Worm (Caenorhabditis elegans) whole organism, late embryonic: ENCODE data around the gene srlf-12.

Experiments used
- K02D7.2 ChIP-seq: sonication (generic microtip); optimal IDR thresholded peaks from 2 replicates; lab custom pipeline; 2017; ENCODE audit warnings: mild to moderate bottlenecking, missing genetic modification characterization, missing compliant biosample characterization
- K09A11.1 ChIP-seq: sonication (generic microtip); optimal IDR thresholded peaks from 2 replicates; lab custom pipeline; 2017; ENCODE audit warnings: antibody characterized with exemption, mild to moderate bottlenecking, missing genetic modification characterization, missing compliant biosample characterization; ENCODE audit not compliant: insufficient read depth
- T23F11.4 ChIP-seq: fragments of 200-800 bp; sonication (Bioruptor generic); optimal IDR thresholded peaks from 2 replicates; lab custom pipeline; 2018; ENCODE audit warnings: mild to moderate bottlenecking, missing genetic modification characterization, missing compliant biosample characterization
- ahr-1 ChIP-seq: sonication (generic microtip); optimal IDR thresholded peaks from 2 replicates; lab custom pipeline; 2016; ENCODE audit warnings: missing genetic modification characterization, missing compliant biosample characterization
- ama-1 ChIP-seq: fragments of 150-350 bp; optimal IDR thresholded peaks from 2 replicates; lab custom pipeline; 2014
- ceh-14 ChIP-seq: sonication (generic microtip); optimal IDR thresholded peaks from 2 replicates; lab custom pipeline; 2016; ENCODE audit warnings: missing genotype, missing genetic modification characterization, missing compliant biosample characterization
- ceh-18 ChIP-seq: sonication (generic microtip); optimal IDR thresholded peaks from 2 replicates; lab custom pipeline; 2016; ENCODE audit warnings: missing genetic modification characterization, missing compliant biosample characterization
- ceh-30 ChIP-seq: fragments of 150-350 bp; optimal IDR thresholded peaks from 2 replicates; lab custom pipeline; 2014; ENCODE audit warnings: missing biosample characterization, missing genetic modification characterization
- ceh-48 ChIP-seq: sonication (generic microtip); optimal IDR thresholded peaks from 2 replicates; lab custom pipeline; 2016; ENCODE audit warnings: missing genetic modification characterization, inconsistent platforms, missing compliant biosample characterization
- ceh-9 ChIP-seq: sonication (generic microtip); optimal IDR thresholded peaks from 2 replicates; lab custom pipeline; 2016; ENCODE audit warnings: mild to moderate bottlenecking, missing genetic modification characterization, inconsistent platforms, missing compliant biosample characterization
- che-1 ChIP-seq: sonication (generic microtip); optimal IDR thresholded peaks from 2 replicates; lab custom pipeline; 2016; ENCODE audit warnings: mild to moderate bottlenecking, missing genetic modification characterization, missing compliant biosample characterization
- dmd-4 ChIP-seq: sonication (generic microtip); optimal IDR thresholded peaks from 2 replicates; lab custom pipeline; 2016; ENCODE audit warnings: borderline replicate concordance, missing genetic modification characterization, missing compliant biosample characterization
- elt-2 ChIP-seq: sonication (generic microtip); optimal IDR thresholded peaks from 2 replicates; lab custom pipeline; 2016; ENCODE audit warnings: missing genetic modification reagents, missing genetic modification characterization, missing compliant biosample characterization
- elt-4 ChIP-seq: sonication (generic microtip); optimal IDR thresholded peaks from 2 replicates; lab custom pipeline; 2016; ENCODE audit warnings: missing genetic modification characterization, missing compliant biosample characterization
- fkh-6 ChIP-seq: sonication (generic microtip); optimal IDR thresholded peaks from 2 replicates; lab custom pipeline; 2016; ENCODE audit warnings: missing genetic modification characterization, missing compliant biosample characterization
- gmeb-2 ChIP-seq: sonication (generic microtip); optimal IDR thresholded peaks from 2 replicates; lab custom pipeline; 2016; ENCODE audit warnings: missing genetic modification characterization, inconsistent platforms, missing compliant biosample characterization
- hlh-15 ChIP-seq: sonication (generic microtip); optimal IDR thresholded peaks from 2 replicates; lab custom pipeline; 2016; ENCODE audit warnings: missing genetic modification characterization, missing compliant biosample characterization
- hlh-6 ChIP-seq: sonication (generic microtip); optimal IDR thresholded peaks from 2 replicates; lab custom pipeline; 2016; ENCODE audit warnings: missing genotype, missing genetic modification characterization, missing compliant biosample characterization
- hlh-8 ChIP-seq: sonication (generic microtip); optimal IDR thresholded peaks from 2 replicates; lab custom pipeline; 2016; ENCODE audit warnings: missing genotype, missing genetic modification characterization, missing compliant biosample characterization
- lim-6 ChIP-seq: sonication (generic microtip); optimal IDR thresholded peaks from 2 replicates; lab custom pipeline; 2016; ENCODE audit warnings: missing genetic modification characterization, missing compliant biosample characterization
- madf-2 ChIP-seq: sonication (generic microtip); optimal IDR thresholded peaks from 2 replicates; lab custom pipeline; 2017; ENCODE audit warnings: missing genetic modification characterization, missing compliant biosample characterization
- mec-3 ChIP-seq: sonication (generic microtip); optimal IDR thresholded peaks from 2 replicates; lab custom pipeline; 2016; ENCODE audit warnings: borderline replicate concordance, missing genetic modification characterization, missing compliant biosample characterization
- nfya-1 ChIP-seq: sonication (generic microtip); optimal IDR thresholded peaks from 2 replicates; lab custom pipeline; 2017; ENCODE audit warnings: missing genetic modification characterization, mild to moderate bottlenecking, missing compliant biosample characterization, antibody characterized with exemption, moderate library complexity
- nhr-11 ChIP-seq: fragments of 150-350 bp; optimal IDR thresholded peaks from 2 replicates; lab custom pipeline; 2014; ENCODE audit warnings: missing biosample characterization, missing genetic modification characterization
- nhr-232 ChIP-seq: sonication (generic microtip); optimal IDR thresholded peaks from 2 replicates; lab custom pipeline; 2016; ENCODE audit warnings: missing genetic modification characterization, missing compliant biosample characterization
- npax-4 ChIP-seq: sonication (generic microtip); optimal IDR thresholded peaks from 2 replicates; lab custom pipeline; 2016; ENCODE audit warnings: missing genetic modification characterization, missing compliant biosample characterization
- odd-2 ChIP-seq: sonication (generic microtip); optimal IDR thresholded peaks from 2 replicates; lab custom pipeline; 2017; ENCODE audit warnings: antibody characterized with exemption, mild to moderate bottlenecking, missing genetic modification characterization, missing compliant biosample characterization
- pat-9 ChIP-seq: fragments of 200-800 bp; sonication (Bioruptor generic); optimal IDR thresholded peaks from 2 replicates; lab custom pipeline; 2018; ENCODE audit warnings: mild to moderate bottlenecking, missing genetic modification characterization, moderate library complexity, missing compliant biosample characterization
- pha-2 ChIP-seq: sonication (generic microtip); optimal IDR thresholded peaks from 2 replicates; lab custom pipeline; 2017; ENCODE audit warnings: mild to moderate bottlenecking, missing genetic modification characterization, missing compliant biosample characterization
- pqm-1 ChIP-seq: sonication (generic microtip); optimal IDR thresholded peaks from 2 replicates; lab custom pipeline; 2016; ENCODE audit warnings: missing genetic modification characterization, missing compliant biosample characterization
- ref-2 ChIP-seq: sonication (generic microtip); optimal IDR thresholded peaks from 2 replicates; lab custom pipeline; 2016; ENCODE audit warnings: missing genetic modification characterization, missing compliant biosample characterization
- sdc-2 ChIP-seq: sonication (generic microtip); optimal IDR thresholded peaks from 2 replicates; lab custom pipeline; 2016; ENCODE audit warnings: missing genotype, missing genetic modification characterization, missing compliant biosample characterization
- tbx-2 ChIP-seq: sonication (generic microtip); optimal IDR thresholded peaks from 2 replicates; lab custom pipeline; 2016; ENCODE audit warnings: missing genetic modification characterization, missing compliant biosample characterization
- ttx-3 ChIP-seq: sonication (generic microtip); optimal IDR thresholded peaks from 2 replicates; lab custom pipeline; 2016; ENCODE audit warnings: missing genetic modification reagents, missing genetic modification characterization, missing compliant biosample characterization
- unc-42 ChIP-seq: sonication (generic microtip); optimal IDR thresholded peaks from 2 replicates; lab custom pipeline; 2016; ENCODE audit warnings: missing genotype, missing genetic modification characterization, missing compliant biosample characterization
- ztf-16 ChIP-seq: sonication (generic microtip); optimal IDR thresholded peaks from 2 replicates; lab custom pipeline; 2017; ENCODE audit warnings: missing genetic modification characterization, missing compliant biosample characterization

Gene srlf-12

DNA sequence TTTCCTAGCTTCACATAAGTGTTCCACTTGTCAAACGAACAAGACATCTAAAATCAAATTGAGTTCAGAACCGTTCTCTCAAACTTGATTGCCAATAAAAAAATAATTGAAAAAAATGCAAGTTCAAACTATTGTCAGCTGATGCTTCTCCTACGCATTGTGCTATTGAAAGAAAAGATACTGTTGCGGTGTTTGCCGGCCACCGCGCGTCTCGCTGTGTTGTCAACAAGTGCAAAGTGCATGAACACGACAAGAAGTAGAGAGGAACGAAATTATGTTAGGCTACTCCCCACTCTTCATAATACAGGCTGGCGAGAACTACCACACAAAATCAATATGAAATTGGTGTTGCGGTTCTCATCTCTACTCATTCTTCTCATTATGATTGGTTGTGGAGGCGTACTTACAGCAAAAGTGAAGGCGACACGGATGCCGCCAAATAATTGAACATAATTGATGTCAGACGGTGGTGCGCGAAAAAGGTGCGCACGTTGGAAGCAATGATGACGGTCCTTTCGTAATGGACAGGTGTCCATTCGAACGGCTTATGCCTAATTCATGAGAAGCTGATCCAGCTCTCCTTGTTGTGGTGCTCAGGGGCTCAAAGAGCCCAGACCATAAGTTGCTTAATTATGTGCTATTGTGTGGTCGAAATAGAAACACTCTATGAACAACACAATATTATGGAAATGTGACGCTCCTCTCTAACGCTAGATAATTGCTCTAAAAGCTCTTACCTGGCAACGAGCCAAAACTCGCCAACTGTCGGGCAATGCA is 24.3 kb downstream of the srlf-12 start (continued):
- no peak for TF ChIP-seq elt-2
- no peak for TF ChIP-seq ztf-16 (tag; lab: Kevin White, UChicago)
- no peak for TF ChIP-seq T23F11.4 (GFP tag; lab: Kevin White, UChicago)
- TF ChIP-seq unc-42: no peak
- TF ChIP-seq K02D7.2 (tag; lab: Kevin White, UChicago): no peak

DNA sequence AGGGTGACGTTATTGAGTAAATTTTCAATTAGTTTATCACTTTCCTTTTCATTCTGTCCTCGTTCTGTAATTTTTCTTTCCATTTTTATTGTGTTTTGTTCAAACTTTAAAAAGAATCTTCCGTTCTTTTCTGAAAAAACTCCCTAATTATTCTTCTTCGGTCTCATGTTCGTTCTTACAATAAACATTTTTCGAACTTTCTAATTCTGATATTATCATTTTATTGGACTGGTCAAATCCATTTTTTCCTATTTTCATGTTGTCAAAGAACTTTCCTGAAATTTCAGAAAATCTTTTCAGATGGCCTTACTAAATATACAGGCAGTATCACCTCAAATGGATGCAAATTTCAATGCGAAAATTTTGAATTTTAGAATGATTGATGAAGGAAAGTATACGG is 27.9 kb downstream of the srlf-12 start, which contains the start of gene nish-1:
nish-1 (plus strand) TSS at position 301 of the 400 bp plus-strand sequence.
- TF ChIP-seq pqm-1 (tag; lab: Kevin White, UChicago) (no peak), hlh-15 (tag; lab: Kevin White, UChicago) (no peak), gmeb-2 (tag; lab: Kevin White, UChicago) (no peak), tbx-2 (tag; lab: Kevin White, UChicago) (no peak), ttx-3 (tag; lab: Kevin White, UChicago) (no peak), fkh-6 (no peak), ama-1 (no peak), ref-2 (tag; lab: Kevin White, UChicago) (no peak), ceh-9 (tag; lab: Kevin White, UChicago) (no peak)

DNA sequence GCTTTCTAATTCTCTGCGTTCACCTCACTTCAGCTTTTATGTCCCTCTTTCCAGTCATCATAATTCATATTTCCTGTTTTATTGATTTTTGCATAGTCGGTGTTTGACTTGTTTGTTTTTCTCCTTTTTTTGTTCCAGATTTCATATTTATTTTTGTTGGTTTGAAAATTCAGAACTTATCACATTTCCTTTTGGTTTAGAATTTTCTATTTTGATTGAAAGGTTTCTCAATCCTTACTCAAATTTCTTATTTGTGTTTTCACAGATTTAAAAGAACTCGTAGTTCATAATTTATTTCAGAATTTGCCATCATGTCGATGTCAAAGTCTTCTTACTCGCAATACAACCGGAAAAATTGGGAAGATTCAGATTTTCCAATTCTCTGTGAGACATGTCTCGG is 30.8 kb downstream of the srlf-12 start, which contains the start of gene rbm-22:
rbm-22 (plus strand) TSS at position 301 of the 400 bp plus-strand sequence.
- peak; percentile 5 for TF ChIP-seq ceh-48 (tag; lab: Kevin White, UChicago)
- TF ChIP-seq mec-3 (tag; lab: Kevin White, UChicago): no peak
- TF ChIP-seq, all 69 proteins: peak for 1

DNA sequence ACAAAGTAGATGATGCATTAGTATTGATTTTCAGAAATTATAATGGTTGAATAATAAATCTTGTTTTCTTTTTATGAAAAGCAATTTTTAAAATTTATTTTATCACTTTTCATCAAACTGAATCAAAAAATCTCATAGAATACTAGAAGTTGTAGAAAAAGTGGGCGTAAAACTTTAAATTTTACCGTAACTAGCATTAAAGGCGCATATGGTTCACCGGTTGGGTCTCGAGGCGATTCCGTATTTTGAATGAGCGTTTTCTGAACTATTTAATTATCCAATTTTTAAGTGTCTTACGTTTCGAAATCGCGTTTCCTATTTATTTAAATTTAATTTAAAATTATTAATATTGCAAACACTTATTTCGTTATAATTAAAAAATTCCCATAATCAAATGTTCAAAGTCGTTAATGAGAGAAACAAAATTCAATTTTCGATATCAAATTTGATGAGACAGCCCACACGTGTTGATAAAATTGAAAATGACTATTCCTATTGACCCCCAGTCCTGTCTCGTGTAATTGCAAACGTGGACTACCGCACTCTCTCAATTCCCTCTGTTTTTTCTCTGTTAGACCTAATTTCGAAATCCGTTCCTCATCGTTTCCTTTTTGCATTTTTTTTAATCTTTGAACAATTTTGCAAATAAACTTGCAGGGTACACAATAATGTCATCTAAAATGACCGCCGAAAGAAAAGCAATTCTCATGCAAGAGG is 33.4 kb downstream of the srlf-12 start, which contains the start of the genes T11G6.2 and hars-1:
T11G6.2 (minus strand) TSS at position 197 of the 717 bp plus-strand sequence.
hars-1 (plus strand) TSS at position 658 of the 717 bp plus-strand sequence.
- TF ChIP-seq odd-2 (tag; lab: Kevin White, UChicago) (no peak), ceh-30 (tag; lab: Kevin White, UChicago) (no peak), nhr-232 (tag; lab: Kevin White, UChicago) (no peak), ceh-14 (tag; lab: Kevin White, UChicago) (no peak), tbx-2 (tag; lab: Kevin White, UChicago) (no peak), unc-42 (peak; percentile 6)

DNA sequence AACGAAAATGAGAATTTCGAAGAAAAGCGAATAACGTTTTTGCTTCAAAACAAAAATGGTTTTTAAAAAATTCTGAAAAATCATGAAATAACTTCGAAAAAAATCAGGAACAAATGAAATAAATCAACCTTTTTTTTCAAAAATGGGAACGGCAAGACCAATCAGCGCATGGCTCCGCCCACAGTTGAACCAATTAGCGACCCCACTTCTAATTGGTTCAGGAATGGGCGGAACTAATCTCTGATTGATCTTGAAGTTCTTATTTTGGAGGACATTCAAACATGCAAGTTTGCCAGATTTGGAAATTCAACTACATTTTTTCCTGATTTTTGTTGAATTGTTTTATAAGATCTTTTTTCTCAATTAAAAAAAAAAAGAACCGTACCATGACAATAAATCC is 35.9 kb downstream of the srlf-12 start:
- peak; percentile 30 for TF ChIP-seq nfya-1 (tag; lab: Kevin White, UChicago)
- TF ChIP-seq tbx-2 (tag; lab: Kevin White, UChicago): no peak

DNA sequence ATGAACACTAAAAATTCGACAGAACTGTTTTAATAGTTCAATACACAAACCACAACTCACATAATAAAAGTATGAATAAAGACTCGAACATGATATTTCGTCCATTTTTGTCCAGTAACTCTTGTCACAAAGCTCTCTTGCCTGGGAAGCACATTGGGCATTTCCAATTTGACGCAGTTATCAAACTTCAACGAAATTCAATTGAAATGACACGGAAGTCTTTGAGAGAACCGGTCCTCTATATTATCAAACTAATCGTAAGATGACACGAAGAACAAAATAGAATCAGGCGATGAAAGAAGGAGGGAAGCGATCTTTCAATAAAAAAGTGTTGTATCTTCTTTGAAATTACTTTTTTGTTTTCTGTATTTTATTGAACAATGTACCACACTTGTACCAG is 36.8 kb downstream of the srlf-12 start, which contains the start of gene T11G6.3:
T11G6.3 (minus strand) TSS at position 189 of the 400 bp plus-strand sequence.
- TF ChIP-seq ceh-18 (tag; lab: Kevin White, UChicago): no peak
- no peak for TF ChIP-seq elt-4 (tag; lab: Kevin White, UChicago)

DNA sequence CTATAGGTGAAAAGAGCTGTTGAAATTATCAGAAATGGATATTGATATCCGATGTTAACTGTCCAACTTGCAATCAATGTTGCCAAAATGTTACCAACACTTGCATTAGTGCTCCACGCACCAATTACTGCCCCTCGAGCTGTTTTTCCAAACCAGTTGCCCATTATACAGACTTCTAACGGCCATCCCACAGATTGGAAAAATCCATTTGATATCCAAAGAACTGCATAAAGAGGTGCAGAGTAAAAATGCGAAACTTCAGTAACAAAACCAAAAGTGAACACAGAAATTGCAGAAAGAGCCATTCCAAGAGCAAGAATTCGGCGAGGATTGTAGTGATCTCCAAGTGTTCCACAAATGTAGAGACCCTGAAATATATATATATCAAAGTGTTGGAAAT is 37.9 kb downstream of the srlf-12 start:
- TF ChIP-seq fkh-6 (no peak), elt-2 (no peak), hlh-8 (tag; lab: Kevin White, UChicago) (no peak), lim-6 (no peak), ttx-3 (tag; lab: Kevin White, UChicago) (no peak), dmd-4 (tag; lab: Kevin White, UChicago) (no peak), unc-42 (no peak), che-1 (tag; lab: Kevin White, UChicago) (no peak), pat-9 (tag; lab: Kevin White, UChicago) (no peak), ceh-30 (tag; lab: Kevin White, UChicago) (no peak), pha-2 (no peak), npax-4 (no peak), nhr-11 (tag; lab: Kevin White, UChicago) (no peak), sdc-2 (no peak), K09A11.1 (tag; lab: Kevin White, UChicago) (no peak), hlh-6 (tag; lab: Kevin White, UChicago) (no peak), hlh-15 (tag; lab: Kevin White, UChicago) (no peak), elt-4 (tag; lab: Kevin White, UChicago) (no peak), madf-2 (no peak), ahr-1 (tag; lab: Kevin White, UChicago) (no peak)
- TF ChIP-seq, all 69 proteins: peak for 0
